Fruit fly (Drosophila melanogaster): ENCODE data around the gene ras.

ras gene

dm6 chrX:10785920-10786361 is 41.6 kb downstream of the ras start (continued):
- TF ChIP-seq abd-A (tag; optimal IDR thresholded peaks at IDR 0.05) (peak; percentile 50), CG13287 (GFP tag; IDR thresholded peaks at IDR 0.05; ENCODE audit: partially characterized antibody) (peak; percentile 16; the same call in 1 of the 2 replicates), CG10147 (GFP tag; optimal IDR thresholded peaks at IDR 0.05) (peak; percentile 38), Doc2 (GFP tag; IDR thresholded peaks at IDR 0.05) (no peak), Oli (tag; optimal IDR thresholded peaks at IDR 0.05) (no peak), nom (GFP tag; optimal IDR thresholded peaks at IDR 0.05) (peak; percentile 30), Nf-YB (GFP tag; optimal IDR thresholded peaks at IDR 0.05) (peak; percentile 1), her (GFP tag; optimal IDR thresholded peaks at IDR 0.05) (no peak), Fer1 (GFP tag; optimal IDR thresholded peaks at IDR 0.05) (peak; percentile 55), ro (GFP tag; IDR thresholded peaks at IDR 0.05) (no peak), ato (GFP tag; IDR thresholded peaks at IDR 0.05; ENCODE audit: partially characterized antibody) (no peak), tup (GFP tag; optimal IDR thresholded peaks at IDR 0.05) (no peak), Mad (GFP tag; optimal IDR thresholded peaks at IDR 0.05) (no peak), sna (GFP tag; IDR thresholded peaks at IDR 0.05; ENCODE audit: partially characterized antibody) (no peak), CG5180 (GFP tag; optimal IDR thresholded peaks at IDR 0.05) (peak; percentile 56), CG2116 (GFP tag; optimal IDR thresholded peaks at IDR 0.05) (peak; percentile 19), Max (GFP tag; optimal IDR thresholded peaks at IDR 0.05) (peak; percentile 76), Bgb (GFP tag; IDR thresholded peaks at IDR 0.05; ENCODE audit: partially characterized antibody) (0 out of 2 replicates have a peak, but pooled peaks have one; percentile 12), z (GFP tag; IDR thresholded peaks at IDR 0.05) (no peak), Hey (tag; optimal IDR thresholded peaks at IDR 0.05) (peak; percentile 52), Ets97D (GFP tag; optimal IDR thresholded peaks at IDR 0.05) (peak; percentile 29), CG17385 (GFP tag; optimal IDR thresholded peaks at IDR 0.05) (no peak), psq (GFP tag; optimal IDR thresholded peaks at IDR 0.05) (peak; percentile 8)

dm6 chrX:10786443-10787097 is 42.3 kb downstream of the ras start, which contains the start of the genes Ant2 and sesB:
Ant2 (minus strand) TSS chrX:10786907.
sesB (minus strand) TSS chrX:10786958.
- TF ChIP-seq Opbp (GFP tag; IDR thresholded peaks at IDR 0.05; ENCODE audit: partially characterized antibody): peak; percentile 84
- 0 out of 2 replicates have a peak, but pooled peaks have one; percentile 12 for TF ChIP-seq wdn (GFP tag; IDR thresholded peaks at IDR 0.05)
- TF ChIP-seq tna (GFP tag; IDR thresholded peaks at IDR 0.05; ENCODE audit: partially characterized antibody): peak; percentile 55
- TF ChIP-seq pzg (GFP tag; optimal IDR thresholded peaks at IDR 0.05): peak; percentile 75
- TF ChIP-seq scrt (GFP tag; optimal IDR thresholded peaks at IDR 0.05): peak; percentile 5
- TF ChIP-seq nom (GFP tag; optimal IDR thresholded peaks at IDR 0.05): peak; percentile 13
- TF ChIP-seq Dp (GFP tag; optimal IDR thresholded peaks at IDR 0.05): peak; percentile 13
- TF ChIP-seq Bgb (GFP tag; IDR thresholded peaks at IDR 0.05; ENCODE audit: partially characterized antibody): peak; percentile 83
- peak; percentile 53 for TF ChIP-seq CG2129 (GFP tag; IDR thresholded peaks at IDR 0.05; ENCODE audit: partially characterized antibody)
- peak; percentile 43; the same call in 2 of the 3 replicates for TF ChIP-seq HLH4C (GFP tag; IDR thresholded peaks at IDR 0.05; ENCODE audit: partially characterized antibody)
- no peak for TF ChIP-seq otp (GFP tag; IDR thresholded peaks at IDR 0.05)
- TF ChIP-seq Sry-β (GFP tag; optimal IDR thresholded peaks at IDR 0.05): peak; percentile 46
- TF ChIP-seq MESR4 (GFP tag; optimal IDR thresholded peaks at IDR 0.05): peak; percentile 75
- peak; percentile 46 for TF ChIP-seq ato (GFP tag; IDR thresholded peaks at IDR 0.05; ENCODE audit: partially characterized antibody)
- peak; percentile 3 for TF ChIP-seq CG12391 (tag; optimal IDR thresholded peaks at IDR 0.05)
- peak; percentile 71 for TF ChIP-seq vnd (GFP tag; IDR thresholded peaks at IDR 0.05; ENCODE audit: partially characterized antibody)
- peak; percentile 31; the same call in 1 of the 2 replicates for TF ChIP-seq onecut (GFP tag; IDR thresholded peaks at IDR 0.05)
- TF ChIP-seq CG6791 (GFP tag; IDR thresholded peaks at IDR 0.05; ENCODE audit: partially characterized antibody): peak; percentile 77
- TF ChIP-seq hb (GFP tag; IDR thresholded peaks at IDR 0.05; ENCODE audit: partially characterized antibody): peak; percentile 64; the same call in 1 of the 3 replicates
- TF ChIP-seq BEAF-32 (GFP tag; optimal IDR thresholded peaks at IDR 0.05): peak; percentile 81
- TF ChIP-seq CG14710 (tag; optimal IDR thresholded peaks at IDR 0.05): peak; percentile 2
- TF ChIP-seq hbn (GFP tag; IDR thresholded peaks at IDR 0.05; ENCODE audit: partially characterized antibody): peak; percentile 71
- TF ChIP-seq dysf (GFP tag; IDR thresholded peaks at IDR 0.05): no peak
- TF ChIP-seq CG16813 (GFP tag; IDR thresholded peaks at IDR 0.05; ENCODE audit: partially characterized antibody): peak; percentile 76
- no peak for TF ChIP-seq CG6689 (GFP tag; IDR thresholded peaks at IDR 0.05)
- TF ChIP-seq Hr51 (GFP tag; optimal IDR thresholded peaks at IDR 0.05): no peak

All from whole organism, embryonic.